Fruit fly (Drosophila melanogaster): ENCODE data around the gene pira.

DNA sequence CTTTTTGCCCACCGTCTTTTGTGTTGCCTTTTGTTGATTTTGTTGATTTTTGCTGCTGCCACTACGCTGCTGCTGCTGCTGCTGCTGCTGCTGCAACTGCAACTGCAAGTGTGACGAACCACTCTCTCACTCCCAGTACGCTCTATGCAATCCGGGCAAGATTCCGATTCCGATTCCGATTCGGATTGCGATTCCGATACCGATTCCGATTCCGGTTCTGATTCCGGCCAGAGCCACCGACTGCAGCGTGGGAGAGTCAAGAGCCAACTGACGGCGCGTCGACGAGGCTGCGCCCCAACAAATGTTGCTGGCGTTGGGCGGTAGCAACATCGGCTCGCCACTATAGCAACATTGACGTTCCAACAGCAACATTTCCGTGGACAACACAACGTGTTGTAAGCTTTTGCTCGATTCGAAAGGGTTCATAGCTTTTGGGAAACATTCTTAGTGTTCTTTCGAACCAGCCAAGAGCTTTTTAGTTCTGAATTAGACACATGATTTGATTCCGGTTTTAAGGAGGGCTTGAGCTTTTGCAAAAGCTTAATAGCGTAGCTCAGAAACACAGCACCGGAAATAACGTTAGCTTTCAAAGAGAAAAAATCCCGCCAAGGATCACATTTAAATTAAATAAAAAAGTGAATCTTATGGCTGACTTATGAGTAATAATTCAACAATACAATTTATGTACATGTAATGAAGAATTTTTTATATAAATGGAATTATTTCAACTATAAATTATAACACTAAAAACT lies 21.5 kb upstream of the pira start, which contains the start of gene CG32647:
- TF ChIP-seq usp (GFP tag; optimal IDR thresholded peaks at IDR 0.05) (no peak), pan (optimal IDR thresholded peaks at IDR 0.05) (no peak), h (GFP tag; optimal IDR thresholded peaks at IDR 0.05) (no peak), N (GFP tag; optimal IDR thresholded peaks at IDR 0.05) (no peak), HLH106 (tag; optimal IDR thresholded peaks at IDR 0.05) (no peak), Hnf4 (GFP tag; optimal IDR thresholded peaks at IDR 0.05) (no peak), Abd-B (GFP tag; optimal IDR thresholded peaks at IDR 0.05) (no peak), woc (GFP tag; optimal IDR thresholded peaks at IDR 0.05) (no peak), OdsH (GFP tag; optimal IDR thresholded peaks at IDR 0.05) (no peak), Hr78 (GFP tag; optimal IDR thresholded peaks at IDR 0.05) (no peak), CG9705 (GFP tag; optimal IDR thresholded peaks at IDR 0.05) (no peak)
